Worm (Caenorhabditis elegans): ENCODE data around the gene srbc-82.
A peak's percentile ranks its signal among the peaks of the same experiment; 100 is the strongest.
"Not testable (repeated sequence)": the region's sequence is repeated elsewhere in the genome, so short reads cannot be mapped to it uniquely, and the experiment has no call there.

The srbc-82 gene

DNA sequence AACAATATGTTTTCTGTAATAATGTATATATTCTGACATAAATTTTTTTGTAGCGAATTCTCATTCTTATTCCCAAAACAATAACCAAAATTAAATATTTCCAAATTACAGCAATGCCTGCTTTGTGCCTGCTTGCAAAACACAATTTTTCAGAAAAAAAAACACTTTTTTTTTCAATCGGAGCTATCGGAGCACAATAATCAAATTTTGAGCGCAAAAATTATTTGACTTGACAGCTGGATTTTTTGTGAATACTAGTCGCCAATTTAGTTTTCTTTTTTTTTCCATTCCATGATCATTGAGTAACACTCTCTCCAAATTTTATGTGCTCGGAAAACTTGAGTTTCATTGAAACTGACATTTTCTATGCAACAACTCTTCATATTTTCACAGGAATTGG lies 16.9 kb downstream of the srbc-82 start, which contains the start of gene srh-180:
TSS of gene srh-180 (plus strand) at position 301 of the 400 bp plus-strand sequence.
- no peak for TF ChIP-seq klf-2 (GFP tag; conservative IDR thresholded peaks at IDR 0.05)
- no peak for TF ChIP-seq flt-1 (GFP tag; IDR thresholded peaks at IDR 0.05)
- TF ChIP-seq med-1 (GFP tag; optimal IDR thresholded peaks at IDR 0.05; ENCODE audit: insufficient read depth), result no peak
- TF ChIP-seq ztf-23 (GFP tag; IDR thresholded peaks at IDR 0.05), result no peak
- TF ChIP-seq cog-1 (tag; optimal IDR thresholded peaks at IDR 0.05), result no peak
- TF ChIP-seq ztf-29 (GFP tag; IDR thresholded peaks at IDR 0.05), result no peak
- no peak for TF ChIP-seq tab-1 (GFP tag; IDR thresholded peaks at IDR 0.05)
- TF ChIP-seq ref-1 (GFP tag; conservative IDR thresholded peaks at IDR 0.05), result no peak
- TF ChIP-seq T22C8.4 (GFP tag; IDR thresholded peaks at IDR 0.05), result no peak

DNA sequence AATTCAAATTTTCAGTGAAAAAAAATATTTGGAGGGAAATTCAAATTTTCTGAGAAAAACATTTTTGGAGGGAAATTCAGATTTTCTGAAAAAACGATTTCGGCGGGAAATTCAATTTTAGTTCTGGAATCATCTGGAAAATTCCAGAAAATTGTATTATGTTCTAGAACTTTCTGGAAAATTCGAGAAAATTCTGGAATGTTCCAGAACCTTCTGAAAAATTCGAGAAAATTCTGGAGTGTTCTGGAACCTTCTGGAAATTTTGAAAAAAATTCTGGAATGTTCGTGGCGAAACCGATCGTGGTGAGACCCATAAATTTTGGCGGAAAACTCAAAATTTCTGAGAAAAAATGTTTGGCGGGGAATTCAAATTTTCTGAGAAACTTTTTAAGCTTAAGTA lies 21.8 kb downstream of the srbc-82 start:
- TF ChIP-seq klf-2 (GFP tag; conservative IDR thresholded peaks at IDR 0.05), result no peak
- TF ChIP-seq ztf-23 (GFP tag; IDR thresholded peaks at IDR 0.05), result no peak
- TF ChIP-seq ref-1 (GFP tag; conservative IDR thresholded peaks at IDR 0.05), result no peak
- no peak for TF ChIP-seq T22C8.4 (GFP tag; IDR thresholded peaks at IDR 0.05)
- no peak for TF ChIP-seq med-1 (GFP tag; optimal IDR thresholded peaks at IDR 0.05; ENCODE audit: insufficient read depth)
- TF ChIP-seq ztf-29 (GFP tag; IDR thresholded peaks at IDR 0.05), result no peak
- no peak for TF ChIP-seq flt-1 (GFP tag; IDR thresholded peaks at IDR 0.05)
- no peak for TF ChIP-seq cog-1 (tag; optimal IDR thresholded peaks at IDR 0.05)
- no peak for TF ChIP-seq tab-1 (GFP tag; IDR thresholded peaks at IDR 0.05)

DNA sequence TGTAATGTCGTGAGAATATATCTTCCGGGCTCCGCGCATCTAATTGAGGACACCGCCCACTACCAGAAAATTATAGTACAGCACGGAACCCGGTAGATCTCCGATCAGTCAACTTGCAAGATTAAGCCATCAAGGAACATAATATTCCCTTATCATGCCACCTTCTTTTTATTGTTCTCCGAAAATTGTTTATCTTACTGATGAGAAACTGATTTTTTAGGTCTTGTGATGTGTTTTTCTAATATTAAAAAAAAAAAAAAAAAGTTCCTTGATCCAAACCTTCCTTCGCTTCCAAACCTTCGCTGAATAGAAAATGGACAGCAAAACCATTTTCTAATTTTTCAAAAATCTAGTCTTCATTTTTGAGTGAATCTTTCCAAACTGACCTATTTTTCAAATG lies 28.5 kb downstream of the srbc-82 start, which contains the start of gene F57G8.7:
TSS of gene F57G8.7 (plus strand) at position 301 of the 400 bp plus-strand sequence.
- TF ChIP-seq T22C8.4 (GFP tag; IDR thresholded peaks at IDR 0.05) (no peak), tab-1 (GFP tag; IDR thresholded peaks at IDR 0.05) (no peak), ztf-23 (GFP tag; IDR thresholded peaks at IDR 0.05) (no peak), cog-1 (tag; optimal IDR thresholded peaks at IDR 0.05) (no peak), ztf-29 (GFP tag; IDR thresholded peaks at IDR 0.05) (no peak), med-1 (GFP tag; optimal IDR thresholded peaks at IDR 0.05; ENCODE audit: insufficient read depth) (no peak), klf-2 (GFP tag; conservative IDR thresholded peaks at IDR 0.05) (no peak), ref-1 (GFP tag; conservative IDR thresholded peaks at IDR 0.05) (no peak), flt-1 (GFP tag; IDR thresholded peaks at IDR 0.05) (no peak)

- no peak for TF ChIP-seq T22C8.4 (GFP tag; IDR thresholded peaks at IDR 0.05)
- TF ChIP-seq klf-2 (GFP tag; conservative IDR thresholded peaks at IDR 0.05), result no peak
- TF ChIP-seq flt-1 (GFP tag; IDR thresholded peaks at IDR 0.05), result no peak
- no peak for TF ChIP-seq tab-1 (GFP tag; IDR thresholded peaks at IDR 0.05)
- no peak for TF ChIP-seq ref-1 (GFP tag; conservative IDR thresholded peaks at IDR 0.05)
- no peak for TF ChIP-seq ztf-29 (GFP tag; IDR thresholded peaks at IDR 0.05)
- no peak for TF ChIP-seq ztf-23 (GFP tag; IDR thresholded peaks at IDR 0.05)
- TF ChIP-seq cog-1 (tag; optimal IDR thresholded peaks at IDR 0.05), result no peak
Observed at ce11 chrV:16333412-16333811, 33.0 kb downstream of the srbc-82 start, which contains the start of gene srh-167. Gene srh-167 (plus strand): TSS chrV:16333712.

DNA sequence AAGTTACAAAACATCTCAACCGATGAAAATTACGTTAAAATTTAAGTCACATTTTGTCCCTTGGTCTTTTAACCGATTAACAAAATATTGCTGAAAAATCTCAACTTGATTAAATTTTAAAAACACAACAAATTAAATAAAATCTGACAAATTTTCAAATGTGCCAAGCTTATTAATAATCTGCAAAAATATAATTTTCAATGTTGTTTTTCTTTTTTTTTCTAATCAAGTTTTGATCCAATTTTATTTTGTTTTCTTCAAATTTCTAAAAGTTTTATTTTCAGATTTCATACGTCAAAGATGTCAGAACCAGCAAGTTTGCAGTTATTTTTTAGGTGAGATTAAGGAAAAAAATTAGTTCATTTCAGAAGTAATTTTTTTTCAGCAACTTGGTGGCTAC lies 36.0 kb downstream of the srbc-82 start, which contains the start of gene srw-87:
TSS of gene srw-87 (plus strand) at position 301 of the 400 bp plus-strand sequence.
- TF ChIP-seq cog-1 (tag; optimal IDR thresholded peaks at IDR 0.05) (no peak), ztf-29 (GFP tag; IDR thresholded peaks at IDR 0.05) (no peak), flt-1 (GFP tag; IDR thresholded peaks at IDR 0.05) (no peak), ztf-23 (GFP tag; IDR thresholded peaks at IDR 0.05) (no peak)

- not testable (repeated sequence) for TF ChIP-seq med-1 (GFP tag; optimal IDR thresholded peaks at IDR 0.05; ENCODE audit: insufficient read depth); cog-1 (tag; optimal IDR thresholded peaks at IDR 0.05); klf-2 (GFP tag; conservative IDR thresholded peaks at IDR 0.05)
Observed at ce11 chrV:16338287-16339092, 38.1 kb downstream of the srbc-82 start, which contains the start of gene slc-9B.2. Gene slc-9B.2 (plus strand): TSS chrV:16339042.

DNA sequence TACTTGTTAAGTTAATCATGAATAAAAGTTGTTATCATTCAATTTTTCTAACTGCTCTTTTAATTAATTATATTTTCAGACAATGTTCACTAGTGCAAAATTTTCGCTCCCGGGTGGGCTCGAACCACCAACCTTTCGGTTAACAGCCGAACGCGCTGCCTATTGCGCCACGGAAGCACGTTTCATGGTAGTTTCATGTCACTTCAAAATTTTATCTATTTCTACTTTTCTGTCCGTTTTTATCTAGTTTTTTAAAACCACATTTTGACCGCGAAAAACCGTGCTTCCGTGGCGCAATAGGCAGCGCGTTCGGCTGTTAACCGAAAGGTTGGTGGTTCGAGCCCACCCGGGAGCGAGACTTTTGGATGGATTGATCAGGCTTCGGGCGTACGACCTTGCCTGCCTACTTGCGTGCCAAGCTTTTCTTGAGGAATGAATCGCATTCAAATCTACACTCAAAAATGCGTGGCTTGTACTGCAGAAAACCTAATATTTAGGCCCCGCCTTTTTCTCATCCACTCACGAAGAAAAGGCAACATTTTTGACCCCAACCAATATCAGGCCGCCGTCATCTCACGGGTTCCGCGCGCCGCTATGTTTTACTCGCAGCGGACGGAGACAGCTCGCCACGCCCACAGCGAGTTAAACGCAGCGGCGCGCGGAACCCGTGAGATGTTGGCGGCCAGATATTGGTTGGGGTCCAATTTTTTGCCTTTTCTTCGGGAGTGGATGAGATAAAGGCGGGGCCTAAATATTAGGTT lies 41.3 kb downstream of the srbc-82 start:
- 0 out of 2 replicates have a peak, but pooled peaks have one; percentile 43 for TF ChIP-seq klf-2 (GFP tag; conservative IDR thresholded peaks at IDR 0.05)

DNA sequence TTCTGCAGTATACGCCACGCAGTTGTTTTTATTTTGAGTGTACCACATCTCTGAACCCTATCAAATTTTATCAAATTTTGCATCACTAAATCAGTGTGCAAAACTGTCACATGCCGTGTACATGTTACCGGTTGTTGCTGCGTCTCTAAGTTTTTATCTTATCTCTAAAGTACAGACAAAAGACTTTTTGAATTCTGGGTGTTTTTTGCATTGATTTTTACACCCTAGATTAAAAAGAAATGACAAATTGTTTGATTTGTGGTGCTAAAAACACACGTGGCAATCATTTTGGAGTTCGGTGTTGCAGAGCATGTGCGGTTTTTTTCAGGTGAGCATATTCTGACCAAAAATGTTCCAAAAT lies 41.9 kb downstream of the srbc-82 start, which contains the start of gene nhr-193:
TSS of gene nhr-193 (plus strand) at position 51 of the 361 bp plus-strand sequence.
- TF ChIP-seq cog-1 (tag; optimal IDR thresholded peaks at IDR 0.05) (no peak), med-1 (GFP tag; optimal IDR thresholded peaks at IDR 0.05; ENCODE audit: insufficient read depth) (no peak), flt-1 (GFP tag; IDR thresholded peaks at IDR 0.05) (no peak), klf-2 (GFP tag; conservative IDR thresholded peaks at IDR 0.05) (no peak), tab-1 (GFP tag; IDR thresholded peaks at IDR 0.05) (no peak), ztf-29 (GFP tag; IDR thresholded peaks at IDR 0.05) (no peak), ztf-23 (GFP tag; IDR thresholded peaks at IDR 0.05) (no peak), T22C8.4 (GFP tag; IDR thresholded peaks at IDR 0.05) (no peak), ref-1 (GFP tag; conservative IDR thresholded peaks at IDR 0.05) (no peak)

- TF ChIP-seq T22C8.4 (GFP tag; IDR thresholded peaks at IDR 0.05) (no peak), klf-2 (GFP tag; conservative IDR thresholded peaks at IDR 0.05) (no peak), tab-1 (GFP tag; IDR thresholded peaks at IDR 0.05) (no peak), cog-1 (tag; optimal IDR thresholded peaks at IDR 0.05) (no peak), ztf-23 (GFP tag; IDR thresholded peaks at IDR 0.05) (no peak), med-1 (GFP tag; optimal IDR thresholded peaks at IDR 0.05; ENCODE audit: insufficient read depth) (no peak), ref-1 (GFP tag; conservative IDR thresholded peaks at IDR 0.05) (no peak), ztf-29 (GFP tag; IDR thresholded peaks at IDR 0.05) (no peak), flt-1 (GFP tag; IDR thresholded peaks at IDR 0.05) (no peak)
Observed at ce11 chrV:16346406-16347108, 46.2 kb downstream of the srbc-82 start, which contains the start of the genes W08G11.5 and W08G11.1. Gene W08G11.5 (minus strand): TSS chrV:16346506. Gene W08G11.1 (plus strand): TSS chrV:16347058.
